Worm (Caenorhabditis elegans) whole organism, young adult: ENCODE data around the gene F40F12.9.

Experiments used
- lir-1 ChIP-seq: fragments of 200-800 bp; sonication (Bioruptor generic); conservative IDR thresholded peaks from 2 replicates; pipeline ENCODE4 v1.3.6; 2022; ENCODE audit warnings: missing genetic modification reagents, missing genetic modification characterization, missing compliant biosample characterization
- lsy-27 ChIP-seq: sonication (generic microtip); optimal IDR thresholded peaks from 2 replicates; lab custom pipeline; 2017; ENCODE audit warnings: missing genetic modification characterization, mild to moderate bottlenecking, missing compliant biosample characterization, antibody characterized with exemption, missing genotype, borderline replicate concordance; ENCODE audit not compliant: insufficient read depth
- nfya-1 ChIP-seq: sonication (generic microtip); optimal IDR thresholded peaks from 2 replicates; lab custom pipeline; 2017; ENCODE audit warnings: antibody characterized with exemption, missing compliant biosample characterization, missing genetic modification characterization, borderline replicate concordance; ENCODE audit not compliant: insufficient read depth
- sptf-2 ChIP-seq: fragments of 200-800 bp; sonication (Bioruptor generic); optimal IDR thresholded peaks from 2 replicates; lab custom pipeline; 2018; ENCODE audit warnings: mild to moderate bottlenecking, missing genetic modification characterization, missing compliant biosample characterization

DNA sequence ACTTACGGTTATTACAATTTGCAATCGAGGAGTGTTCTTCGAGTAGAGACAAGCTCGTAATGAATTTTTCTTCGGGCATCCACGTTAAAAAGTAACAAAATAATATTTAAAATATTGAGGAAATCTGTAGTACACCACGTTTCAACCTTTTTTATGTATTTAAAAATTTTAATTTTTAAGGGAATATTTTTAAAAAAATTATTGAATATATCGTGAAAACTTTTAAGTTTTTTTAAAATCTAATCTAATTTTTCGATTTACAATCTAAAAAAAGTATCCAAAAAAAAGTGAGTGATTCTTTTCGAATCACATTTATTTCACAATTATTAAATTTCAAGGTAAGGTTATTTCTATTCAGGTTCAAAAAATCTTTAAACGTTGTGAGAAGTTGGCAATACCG is 33.6 kb downstream of the F40F12.9 start, which contains the start of gene gln-2:
- TF ChIP-seq nfya-1 (tag; lab: Kevin White, UChicago) (no peak), sptf-2 (GFP tag; lab: Kevin White, UChicago) (no peak), lir-1 (GFP tag; lab: Robert Waterston, UW) (no peak), lsy-27 (tag; lab: Kevin White, UChicago) (no peak)
